Worm (Caenorhabditis elegans) whole organism, early embryonic: ENCODE results near the gene B0035.15.
"Not testable (repeated sequence)": the region's sequence is repeated elsewhere in the genome, so short reads cannot be mapped to it uniquely, and the experiment has no call there.

Experiments
- B0310.2 ChIP-seq: sonication (generic microtip); optimal IDR thresholded peaks from 2 replicates; lab custom pipeline; 2016; ENCODE audit warnings: mild to moderate bottlenecking, missing genetic modification characterization, missing compliant biosample characterization
- F13C5.2 ChIP-seq: sonication (generic microtip); optimal IDR thresholded peaks from 2 replicates; lab custom pipeline; 2017; ENCODE audit warnings: mild to moderate bottlenecking, missing genetic modification characterization, inconsistent platforms, missing compliant biosample characterization
- aly-1 ChIP-seq: sonication (generic microtip); optimal IDR thresholded peaks from 2 replicates; lab custom pipeline; 2016; ENCODE audit warnings: missing genetic modification characterization, missing compliant biosample characterization
- ama-1 ChIP-seq: fragments of 150-350 bp; optimal IDR thresholded peaks from 2 replicates; lab custom pipeline; 2014
- ceh-13 ChIP-seq: fragments of 200-800 bp; sonication (Bioruptor generic); optimal IDR thresholded peaks from 2 replicates; lab custom pipeline; 2018; ENCODE audit warnings: mild to moderate bottlenecking, missing genetic modification characterization, missing compliant biosample characterization
- ceh-36 ChIP-seq: sonication (generic microtip); optimal IDR thresholded peaks from 2 replicates; lab custom pipeline; 2016; ENCODE audit warnings: missing genetic modification characterization, inconsistent platforms, missing compliant biosample characterization
- ets-7 ChIP-seq: sonication (generic microtip); optimal IDR thresholded peaks from 2 replicates; lab custom pipeline; 2016; ENCODE audit warnings: missing genotype, missing genetic modification characterization, missing compliant biosample characterization
- flt-1 ChIP-seq: fragments of 200-800 bp; sonication (Bioruptor generic); IDR thresholded peaks from 2 replicates; pipeline ENCODE4 v1.3.6; 2022; ENCODE audit warnings: missing genetic modification characterization, missing compliant biosample characterization
- hmbx-1 ChIP-seq: sonication (generic microtip); optimal IDR thresholded peaks from 2 replicates; lab custom pipeline; 2016; ENCODE audit warnings: mild to moderate bottlenecking, missing genetic modification characterization, missing compliant biosample characterization
- hmg-4 ChIP-seq: fragments of 200-800 bp; sonication (Bioruptor generic); optimal IDR thresholded peaks from 2 replicates; lab custom pipeline; 2018; ENCODE audit warnings: mild to moderate bottlenecking, missing genetic modification characterization, missing compliant biosample characterization
- hnd-1 ChIP-seq: sonication (generic microtip); optimal IDR thresholded peaks from 2 replicates; lab custom pipeline; 2016; ENCODE audit warnings: missing genetic modification characterization, missing compliant biosample characterization
- pes-1 ChIP-seq: fragments of 200-800 bp; sonication (Bioruptor generic); IDR thresholded peaks from 2 replicates; pipeline ENCODE4 v1.3.6; 2022; ENCODE audit warnings: missing genetic modification reagents, missing genetic modification characterization, missing compliant biosample characterization
- scrt-1 ChIP-seq: fragments of 200-800 bp; sonication (Bioruptor generic); IDR thresholded peaks from 2 replicates; pipeline ENCODE4 v1.3.6; 2022; ENCODE audit warnings: missing genetic modification characterization, missing compliant biosample characterization
- sea-1 ChIP-seq: fragments of 200-800 bp; sonication (Bioruptor generic); conservative IDR thresholded peaks from 2 replicates; pipeline ENCODE4 v1.3.6; 2022; ENCODE audit warnings: missing genetic modification characterization, missing compliant biosample characterization
- tbx-11 ChIP-seq: fragments of 200-800 bp; sonication (Bioruptor generic); IDR thresholded peaks from 2 replicates; pipeline ENCODE4 v1.3.6; 2022; ENCODE audit warnings: missing genetic modification characterization, missing compliant biosample characterization
- tbx-37 ChIP-seq: fragments of 200-800 bp; sonication (Bioruptor generic); conservative IDR thresholded peaks from 2 replicates; pipeline ENCODE4 v1.3.6; 2022; ENCODE audit warnings: missing genetic modification reagents, missing genetic modification characterization, missing compliant biosample characterization
- tra-4 ChIP-seq: sonication (generic microtip); optimal IDR thresholded peaks from 2 replicates; lab custom pipeline; 2017; ENCODE audit warnings: missing genetic modification characterization, missing compliant biosample characterization

The B0035.15 gene

DNA sequence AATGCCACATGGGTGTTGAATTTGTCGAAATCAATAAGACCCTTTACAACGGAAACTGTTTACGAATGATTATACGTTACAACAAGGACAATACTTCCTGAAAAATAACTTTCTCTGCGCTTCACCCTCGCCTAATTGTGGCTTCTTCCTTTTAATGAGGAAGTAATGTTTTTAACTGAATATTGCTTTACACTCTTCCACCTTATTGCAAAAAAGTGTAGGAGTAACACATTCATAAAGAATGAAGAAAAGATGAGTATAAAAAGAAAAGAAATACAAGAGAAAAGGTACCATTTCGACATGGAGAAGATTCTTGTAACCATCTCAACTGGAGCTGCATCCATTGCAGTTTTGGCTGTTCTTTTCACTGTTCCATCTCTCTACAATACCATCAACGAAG lies 35.0 kb downstream of the B0035.15 start, which contains the start of gene col-126:
Gene col-126 (plus strand): TSS at position 301 of the 400 bp plus-strand sequence.
- not testable (repeated sequence) for TF ChIP-seq scrt-1 (GFP tag; lab: Robert Waterston, UW); hmg-4 (GFP tag; lab: Kevin White, UChicago); ceh-13 (GFP tag; lab: Kevin White, UChicago)

DNA sequence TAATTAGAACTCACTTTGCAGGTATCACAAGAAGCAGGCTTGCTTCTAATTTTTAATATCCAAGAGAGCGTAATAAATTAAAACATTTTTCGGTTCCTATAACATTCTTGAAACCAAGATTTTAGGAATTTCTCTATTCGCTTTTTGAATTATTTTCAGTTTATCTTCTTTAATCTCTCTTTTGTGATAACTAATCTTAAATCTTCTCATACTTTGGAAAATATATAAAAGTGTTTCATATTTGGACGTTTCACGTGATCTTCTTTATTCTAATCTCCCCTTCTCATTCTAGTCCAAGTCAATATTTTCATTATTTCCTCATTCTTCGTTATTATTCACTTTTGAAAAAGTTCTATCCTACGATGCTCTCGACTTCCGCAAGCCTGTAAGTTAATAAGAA lies 36.5 kb downstream of the B0035.15 start, which contains the start of gene F54D1.1:
Gene F54D1.1 (plus strand): TSS at position 301 of the 400 bp plus-strand sequence.
- no peak for TF ChIP-seq ceh-36 (tag; lab: Kevin White, UChicago)
- TF ChIP-seq ceh-13 (GFP tag; lab: Kevin White, UChicago), result no peak
- TF ChIP-seq hmbx-1 (tag; lab: Kevin White, UChicago), result no peak
- no peak for TF ChIP-seq hnd-1 (tag; lab: Kevin White, UChicago)
- no peak for TF ChIP-seq aly-1 (tag; lab: Kevin White, UChicago)
- no peak for TF ChIP-seq B0310.2 (tag; lab: Kevin White, UChicago)
- no peak for TF ChIP-seq F13C5.2
- no peak for TF ChIP-seq ets-7 (tag; lab: Kevin White, UChicago)
- TF ChIP-seq scrt-1 (GFP tag; lab: Robert Waterston, UW), result no peak
- no peak for TF ChIP-seq hmg-4 (GFP tag; lab: Kevin White, UChicago)
- no peak for TF ChIP-seq tra-4 (tag; lab: Kevin White, UChicago)

DNA sequence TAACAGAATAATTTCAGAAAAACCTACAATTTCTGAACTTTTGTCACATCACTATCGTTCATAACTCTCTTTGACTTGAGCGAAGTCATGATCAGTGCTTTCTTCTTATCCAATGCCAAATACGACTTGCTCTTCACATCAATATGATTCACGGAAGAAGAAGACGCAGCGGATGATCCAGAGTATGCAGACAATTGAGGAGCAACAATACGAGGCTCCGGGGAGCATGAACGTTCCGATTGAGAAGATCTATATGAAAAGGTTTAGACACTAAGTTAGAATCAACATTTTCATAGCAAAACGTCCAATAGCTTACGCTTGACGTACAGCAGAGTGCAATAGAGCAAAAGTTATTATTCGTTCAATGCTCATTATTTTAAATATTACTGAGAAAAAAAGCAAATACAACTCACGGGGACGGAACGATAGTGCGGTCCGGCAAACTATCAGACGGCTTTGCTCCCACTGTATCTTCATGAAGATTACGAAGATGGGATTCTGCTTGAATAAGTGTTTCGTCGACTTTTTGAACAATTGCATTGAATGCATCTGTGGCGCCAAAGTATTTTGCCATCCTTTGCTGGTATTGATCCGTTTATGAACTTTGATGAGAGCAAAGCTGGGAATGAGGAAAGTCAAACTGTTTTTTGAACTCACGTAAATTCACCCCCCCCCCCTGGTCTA lies 37.4 kb downstream of the B0035.15 start, which contains the start of gene C05C12.5:
Gene C05C12.5 (minus strand): TSS at position 642 of the 684 bp plus-strand sequence.
- TF ChIP-seq ceh-13 (GFP tag; lab: Kevin White, UChicago) (no peak), tbx-37 (GFP tag; lab: Robert Waterston, UW) (no peak), flt-1 (GFP tag; lab: Robert Waterston, UW) (no peak), ceh-36 (tag; lab: Kevin White, UChicago) (no peak), hmg-4 (GFP tag; lab: Kevin White, UChicago) (no peak), sea-1 (GFP tag; lab: Robert Waterston, UW) (no peak), F13C5.2 (no peak), scrt-1 (GFP tag; lab: Robert Waterston, UW) (no peak), B0310.2 (tag; lab: Kevin White, UChicago) (no peak), aly-1 (tag; lab: Kevin White, UChicago) (no peak), ets-7 (tag; lab: Kevin White, UChicago) (no peak), tra-4 (tag; lab: Kevin White, UChicago) (no peak), pes-1 (GFP tag; lab: Robert Waterston, UW) (no peak), hnd-1 (tag; lab: Kevin White, UChicago) (no peak), ama-1 (lab: Kevin White, UChicago) (no peak), hmbx-1 (tag; lab: Kevin White, UChicago) (no peak)

DNA sequence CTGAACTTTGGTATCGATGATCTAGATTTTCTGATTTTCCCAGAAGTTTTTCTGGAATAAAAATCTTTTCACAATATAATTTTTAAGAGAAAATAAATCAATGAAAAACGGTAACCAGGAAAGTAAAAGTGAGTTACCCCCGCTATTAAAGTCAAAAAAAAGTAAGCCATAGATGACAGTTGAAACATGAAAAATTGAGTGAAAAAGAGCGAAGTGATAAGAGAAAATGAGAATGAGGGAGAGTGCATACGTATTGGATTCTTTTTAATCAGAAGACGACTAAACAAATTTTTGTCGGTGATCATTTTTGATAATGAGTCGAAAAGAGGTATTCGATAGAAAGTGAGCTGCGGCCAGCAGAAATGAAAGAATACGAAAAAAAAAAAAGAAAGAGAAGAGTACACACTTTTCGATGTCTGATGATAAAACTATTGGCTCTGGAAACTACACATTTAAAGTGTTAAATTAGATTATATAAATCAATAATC lies 38.5 kb downstream of the B0035.15 start, which contains the start of gene gtl-1:
Gene gtl-1 (minus strand): TSS at position 51 of the 488 bp plus-strand sequence.
- TF ChIP-seq pes-1 (GFP tag; lab: Robert Waterston, UW), result no peak
- no peak for TF ChIP-seq scrt-1 (GFP tag; lab: Robert Waterston, UW)
- TF ChIP-seq ceh-36 (tag; lab: Kevin White, UChicago), result no peak

DNA sequence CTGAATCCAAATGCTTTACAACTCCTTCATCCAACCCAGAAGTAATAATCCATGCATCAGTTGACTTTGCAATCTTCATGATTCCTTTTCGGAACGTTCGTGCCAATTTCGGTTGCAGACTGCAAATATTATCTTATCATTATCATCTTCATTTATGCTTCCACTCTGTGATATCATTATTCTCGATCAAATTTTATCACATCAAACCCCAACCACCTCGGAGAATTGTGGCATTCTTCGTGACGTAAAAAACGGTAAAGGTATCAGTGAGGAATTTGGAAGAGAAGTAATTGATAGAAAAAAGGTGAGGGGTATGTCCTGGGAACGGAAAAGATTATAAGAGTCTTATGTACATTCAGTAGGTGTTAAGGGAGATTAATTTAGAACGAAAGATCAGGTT lies 40.6 kb downstream of the B0035.15 start:
- no peak for TF ChIP-seq ceh-13 (GFP tag; lab: Kevin White, UChicago)
- TF ChIP-seq scrt-1 (GFP tag; lab: Robert Waterston, UW), result no peak
- no peak for TF ChIP-seq hnd-1 (tag; lab: Kevin White, UChicago)
- TF ChIP-seq aly-1 (tag; lab: Kevin White, UChicago), result no peak
- TF ChIP-seq hmbx-1 (tag; lab: Kevin White, UChicago), result no peak
- no peak for TF ChIP-seq hmg-4 (GFP tag; lab: Kevin White, UChicago)
- TF ChIP-seq tra-4 (tag; lab: Kevin White, UChicago), result no peak
- no peak for TF ChIP-seq F13C5.2
- no peak for TF ChIP-seq pes-1 (GFP tag; lab: Robert Waterston, UW)
- no peak for TF ChIP-seq B0310.2 (tag; lab: Kevin White, UChicago)
- TF ChIP-seq sea-1 (GFP tag; lab: Robert Waterston, UW), result no peak
- no peak for TF ChIP-seq ets-7 (tag; lab: Kevin White, UChicago)
- no peak for TF ChIP-seq tbx-11 (GFP tag; lab: Robert Waterston, UW)
- no peak for TF ChIP-seq flt-1 (GFP tag; lab: Robert Waterston, UW)
- TF ChIP-seq ceh-36 (tag; lab: Kevin White, UChicago), result no peak
- no peak for TF ChIP-seq ama-1 (lab: Kevin White, UChicago)
- TF ChIP-seq tbx-37 (GFP tag; lab: Robert Waterston, UW), result no peak

DNA sequence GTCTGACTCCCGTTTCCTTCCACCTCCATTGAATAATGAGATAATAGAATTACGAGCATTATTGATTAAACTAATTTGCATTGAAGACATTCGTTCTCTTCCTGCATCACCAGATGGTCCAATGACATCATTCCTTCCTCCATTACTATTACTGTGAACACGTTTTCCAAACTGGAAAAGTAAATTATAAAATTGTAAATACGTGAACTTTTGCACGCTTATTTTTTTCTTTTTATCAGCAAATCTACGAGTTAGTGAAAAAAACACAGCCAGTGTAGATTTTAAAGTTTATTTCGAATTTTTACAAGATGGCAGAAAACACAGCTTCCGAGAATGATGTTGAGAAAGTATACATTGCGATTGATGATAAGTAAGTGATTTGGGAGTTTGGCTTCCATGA lies 44.4 kb downstream of the B0035.15 start, which contains the start of gene C05C12.1:
Gene C05C12.1 (plus strand): TSS at position 301 of the 400 bp plus-strand sequence.
- not testable (repeated sequence) for TF ChIP-seq hnd-1 (tag; lab: Kevin White, UChicago); hmg-4 (GFP tag; lab: Kevin White, UChicago); aly-1 (tag; lab: Kevin White, UChicago)

DNA sequence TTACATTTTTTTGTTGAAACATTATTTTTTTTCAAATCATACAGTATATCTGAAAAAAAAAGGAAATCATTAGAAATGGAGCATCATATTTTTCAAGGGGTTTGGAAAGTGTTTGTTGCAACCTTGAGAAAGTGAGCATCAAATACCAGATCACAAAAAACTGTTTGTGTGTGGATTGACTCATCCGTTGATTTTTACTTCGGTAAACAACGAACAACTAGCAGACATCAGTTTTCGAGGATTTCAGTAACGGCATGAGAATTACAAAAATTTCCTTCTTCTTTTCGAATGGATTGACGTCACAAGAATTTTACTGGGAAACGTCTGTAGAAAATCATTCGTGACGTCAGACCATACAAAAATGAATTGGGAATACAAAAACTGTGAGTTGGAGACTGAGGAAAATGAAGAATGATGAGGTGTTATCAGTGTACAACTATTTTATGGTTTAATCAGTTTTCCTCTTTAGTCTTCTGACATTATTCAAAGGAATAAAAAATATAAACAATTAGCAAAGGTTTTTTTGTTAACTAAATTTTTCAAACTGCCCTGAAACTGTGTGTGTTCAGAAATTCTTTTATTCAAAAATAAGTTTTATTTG lies 49.9 kb downstream of the B0035.15 start, which contains the start of gene C05C12.4:
Gene C05C12.4 (minus strand): TSS at position 51 of the 601 bp plus-strand sequence.
- TF ChIP-seq ama-1 (lab: Kevin White, UChicago), result no peak
- TF ChIP-seq flt-1 (GFP tag; lab: Robert Waterston, UW), result no peak
- no peak for TF ChIP-seq scrt-1 (GFP tag; lab: Robert Waterston, UW)
- no peak for TF ChIP-seq ets-7 (tag; lab: Kevin White, UChicago)
- no peak for TF ChIP-seq hmg-4 (GFP tag; lab: Kevin White, UChicago)
- TF ChIP-seq B0310.2 (tag; lab: Kevin White, UChicago), result no peak
- TF ChIP-seq hnd-1 (tag; lab: Kevin White, UChicago), result no peak
- TF ChIP-seq aly-1 (tag; lab: Kevin White, UChicago), result no peak
- TF ChIP-seq hmbx-1 (tag; lab: Kevin White, UChicago), result no peak
- no peak for TF ChIP-seq F13C5.2
- no peak for TF ChIP-seq tbx-37 (GFP tag; lab: Robert Waterston, UW)
- no peak for TF ChIP-seq pes-1 (GFP tag; lab: Robert Waterston, UW)
- no peak for TF ChIP-seq ceh-13 (GFP tag; lab: Kevin White, UChicago)
- no peak for TF ChIP-seq tra-4 (tag; lab: Kevin White, UChicago)
- TF ChIP-seq ceh-36 (tag; lab: Kevin White, UChicago), result no peak
- TF ChIP-seq tbx-11 (GFP tag; lab: Robert Waterston, UW), result no peak
- TF ChIP-seq sea-1 (GFP tag; lab: Robert Waterston, UW), result no peak
